Fruit fly (Drosophila melanogaster) S2 (cell line): ENCODE results near the gene Fdh.

Source experiments
- CG8478 ChIP-seq: fragments of >200 bp; optimal IDR thresholded peaks from 2 replicates; lab custom pipeline; 2018
- CTCF ChIP-seq, 2 experiments: fragments of >200 bp; optimal IDR thresholded peaks; 2 replicates each; lab custom pipeline; 2018

Gene Fdh

DNA sequence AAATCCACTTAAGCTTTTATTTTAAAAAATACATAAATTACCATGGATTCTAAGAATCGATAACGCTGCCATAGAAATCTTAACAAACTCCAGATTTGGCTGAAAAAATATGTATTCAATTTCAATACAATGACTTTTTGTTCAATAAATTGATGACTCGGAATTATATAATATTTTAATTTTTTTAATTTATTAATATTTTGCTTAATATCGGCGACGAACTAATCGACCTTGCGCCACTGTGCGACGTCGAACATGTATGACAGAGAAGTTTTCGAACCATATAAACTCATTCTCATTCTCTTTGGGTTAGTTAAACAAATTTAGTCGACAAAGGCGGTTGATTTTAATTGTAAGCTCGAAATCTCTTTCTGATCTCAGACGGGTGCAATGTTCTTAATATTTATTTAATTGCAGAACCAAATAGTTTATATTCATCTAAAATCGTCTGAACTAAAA lies 22.6 kb downstream of the Fdh start, which contains the start of gene CG42394:
TSS of gene CG42394 (plus strand) at position 311 of the 459 bp plus-strand sequence.
- no peak for TF ChIP-seq CTCF (optimal IDR thresholded peaks at IDR 0.05; lab: Kevin White, UChicago)
- TF ChIP-seq CG8478 (lab: Kevin White, UChicago), result no peak

DNA sequence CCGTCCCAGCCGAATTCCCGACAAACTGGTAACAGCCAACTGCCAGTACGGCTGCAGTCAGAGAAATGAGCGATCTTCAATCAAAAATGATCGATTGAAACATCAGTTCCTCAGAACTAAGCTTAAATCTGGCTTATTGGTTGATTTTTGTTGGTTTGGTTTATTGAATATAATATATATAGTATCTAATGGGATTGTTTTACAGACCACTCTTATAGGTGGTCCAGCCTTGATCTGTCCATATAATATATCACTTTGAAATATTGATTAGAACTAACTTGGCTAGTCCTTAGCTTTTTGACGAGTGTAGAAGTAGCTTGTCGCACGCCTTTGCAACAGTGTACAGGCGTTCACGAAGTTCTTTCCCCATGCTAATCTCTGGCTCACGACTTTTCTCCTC lies 29.8 kb downstream of the Fdh start:
- TF ChIP-seq CTCF (optimal IDR thresholded peaks at IDR 0.05; lab: Kevin White, UChicago) (no peak), CG8478 (lab: Kevin White, UChicago) (no peak)

DNA sequence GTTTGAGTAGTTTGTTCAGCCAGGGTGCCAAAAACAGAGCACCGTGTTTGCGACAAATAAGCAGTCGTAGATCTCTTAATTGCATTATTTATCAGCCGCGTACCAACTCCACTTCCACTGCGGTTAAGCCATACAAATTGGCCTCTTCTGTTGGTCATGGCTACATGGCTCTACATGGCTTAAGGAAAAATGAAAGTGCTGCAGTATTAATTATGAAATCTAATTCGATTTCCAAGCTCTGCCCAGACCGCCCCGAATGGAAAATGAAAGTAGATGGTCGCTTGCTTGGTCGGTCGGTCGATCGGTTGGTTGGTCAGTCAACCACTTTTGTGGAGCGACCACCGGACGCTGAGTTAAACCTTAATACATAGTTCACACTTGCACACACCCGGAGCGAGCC lies 35.3 kb downstream of the Fdh start:
- TF ChIP-seq CG8478 (lab: Kevin White, UChicago) (no peak), CTCF (optimal IDR thresholded peaks at IDR 0.05; lab: Kevin White, UChicago) (no peak)

DNA sequence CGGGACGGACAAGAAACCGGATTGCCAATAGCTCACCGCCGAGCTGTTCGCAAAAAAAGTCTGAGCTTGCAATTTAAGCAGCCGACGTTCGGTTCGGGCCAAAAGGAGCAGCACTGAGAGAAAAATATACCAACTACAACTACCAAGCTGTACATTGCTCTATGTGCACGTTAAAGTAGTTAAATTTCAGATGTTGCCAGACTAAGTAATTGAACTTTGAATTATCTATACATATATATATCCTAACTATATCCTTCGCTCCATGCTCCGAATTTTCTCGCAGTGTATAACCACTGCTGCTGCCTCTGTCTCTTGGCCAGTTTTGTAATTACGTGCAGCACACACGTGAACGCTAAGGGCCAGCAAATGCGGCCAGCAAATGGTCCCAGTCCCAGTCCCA lies 37.3 kb downstream of the Fdh start:
- no peak for TF ChIP-seq CTCF (optimal IDR thresholded peaks at IDR 0.05; lab: Kevin White, UChicago)
- no peak for TF ChIP-seq CG8478 (lab: Kevin White, UChicago)

DNA sequence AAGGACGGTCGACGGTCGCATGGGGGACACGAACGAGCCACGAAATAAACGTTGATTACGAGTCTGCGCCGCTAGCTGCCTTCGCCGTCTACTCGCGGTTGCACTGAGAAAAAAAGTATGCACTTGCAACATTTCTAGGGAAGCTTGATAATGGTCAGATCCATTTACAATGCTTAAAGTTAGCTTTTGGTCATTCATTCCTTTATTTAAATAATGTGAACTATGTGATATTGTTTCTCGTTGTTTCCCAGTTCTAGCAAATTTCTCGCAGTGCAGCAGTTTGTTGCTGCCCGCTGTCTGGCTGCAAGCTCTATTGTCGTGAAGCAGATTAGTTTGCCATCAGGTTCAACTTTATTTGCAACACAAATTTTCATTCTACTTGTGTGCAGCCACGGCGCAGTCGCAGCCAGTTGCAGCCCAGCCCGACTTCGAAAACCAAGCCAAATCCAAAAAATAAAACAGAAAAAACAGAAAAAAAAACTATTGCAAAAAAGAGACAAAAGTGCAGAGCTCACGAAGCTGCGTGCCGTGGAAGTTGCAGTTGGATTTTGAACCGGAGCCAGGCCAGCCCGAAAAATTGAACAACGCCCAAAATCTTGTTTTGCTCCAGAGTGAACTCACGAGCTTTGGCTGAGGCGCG lies 39.5 kb downstream of the Fdh start:
- TF ChIP-seq CG8478 (lab: Kevin White, UChicago), result no peak
- TF ChIP-seq CTCF (optimal IDR thresholded peaks at IDR 0.05; lab: Kevin White, UChicago), result no peak

DNA sequence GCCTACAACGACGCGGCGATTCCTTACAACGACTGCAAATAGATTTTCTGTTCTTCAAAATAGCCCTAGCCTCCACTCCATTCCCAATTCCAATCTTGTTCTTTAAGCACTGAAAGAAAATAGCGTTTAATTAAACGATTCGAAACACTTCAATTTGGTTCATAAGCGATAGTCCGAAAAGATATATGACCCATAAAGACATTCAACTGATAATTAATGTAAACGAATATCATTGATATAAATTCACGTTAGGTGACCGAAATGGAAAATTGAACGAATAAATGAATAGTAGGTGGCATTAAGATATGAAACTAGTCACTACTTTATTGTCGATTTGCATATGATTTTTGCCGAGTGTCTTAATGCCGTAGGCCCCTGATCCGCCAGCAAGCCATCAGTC lies 42.4 kb downstream of the Fdh start:
- TF ChIP-seq CG8478 (lab: Kevin White, UChicago) (no peak), CTCF (optimal IDR thresholded peaks at IDR 0.05; lab: Kevin White, UChicago) (no peak)

DNA sequence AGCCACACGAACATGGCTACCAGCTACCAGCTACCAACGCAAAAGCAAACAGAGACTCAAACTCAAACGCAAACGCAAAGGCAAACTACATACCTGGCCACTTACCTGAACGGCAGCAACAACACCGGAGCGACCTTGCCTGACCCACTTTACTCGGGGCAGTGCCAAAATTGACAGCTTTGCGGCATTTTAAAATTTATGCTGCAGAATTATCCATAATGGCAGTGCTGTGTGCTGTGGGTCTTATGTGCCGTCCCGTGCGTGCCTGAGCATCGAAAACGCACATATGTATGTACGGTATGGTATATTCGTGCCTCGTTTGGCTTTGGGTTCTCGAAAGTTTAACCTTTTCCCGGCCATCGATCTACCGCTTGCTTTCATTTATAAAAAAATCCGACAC lies 43.5 kb downstream of the Fdh start:
- TF ChIP-seq CG8478 (lab: Kevin White, UChicago) (no peak), CTCF (optimal IDR thresholded peaks at IDR 0.05; lab: Kevin White, UChicago) (no peak)

DNA sequence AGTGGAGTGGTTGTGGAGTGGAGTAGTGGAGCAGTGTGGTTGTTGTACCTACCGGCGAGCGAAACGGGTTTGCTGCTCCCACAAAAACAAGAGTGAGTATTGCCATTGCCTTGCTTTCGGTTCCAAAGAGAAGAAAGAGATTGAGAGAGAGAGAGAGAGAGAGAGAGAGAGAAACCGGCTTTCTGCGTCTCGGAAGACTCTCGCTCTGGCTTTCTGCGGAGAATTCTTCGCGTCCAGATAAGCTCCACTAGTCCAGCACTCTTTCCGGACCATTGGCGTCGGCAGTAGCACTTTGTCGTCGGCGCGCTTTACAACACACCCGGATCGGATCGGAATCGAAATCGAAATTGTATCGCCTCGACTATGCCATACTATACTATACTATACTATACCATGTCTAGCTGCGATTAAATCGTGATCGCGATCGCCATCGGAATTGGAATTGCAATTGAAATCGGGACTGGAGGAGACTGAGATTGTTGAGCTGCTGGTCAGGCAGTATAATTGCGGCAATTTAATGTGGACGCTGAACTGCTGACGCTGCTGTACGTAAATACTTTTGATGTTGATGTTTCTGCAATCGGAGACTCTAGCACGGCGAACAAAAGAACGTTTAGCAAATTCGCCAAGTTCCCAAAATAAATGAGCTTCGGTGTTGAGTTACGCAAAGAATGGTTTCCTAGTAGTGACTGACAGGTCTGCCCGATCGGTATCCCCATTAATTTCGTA lies 45.2 kb downstream of the Fdh start, which contains the start of gene Cad86C:
TSS of gene Cad86C (plus strand) at position 284 of the 729 bp plus-strand sequence.
- no peak for TF ChIP-seq CG8478 (lab: Kevin White, UChicago)
- no peak for TF ChIP-seq CTCF (optimal IDR thresholded peaks at IDR 0.05; lab: Kevin White, UChicago)
